Fruit fly (Drosophila melanogaster) whole organism, adult: Measurements from ENCODE around the gene Tsp26A.

Source experiments
- CG11617 ChIP-seq: fragments of 200-800 bp; sonication (Bioruptor generic); optimal IDR thresholded peaks from 2 replicates; lab custom pipeline; 2017; ENCODE audit warnings: mild to moderate bottlenecking, missing biosample characterization, missing genetic modification reagents, missing genetic modification characterization
- CG12768 ChIP-seq: fragments of 200-800 bp; sonication (Bioruptor generic); optimal IDR thresholded peaks from 2 replicates; lab custom pipeline; 2017; ENCODE audit warnings: missing biosample characterization, missing genetic modification characterization, mild to moderate bottlenecking, moderate library complexity, missing genetic modification reagents
- CG14711 ChIP-seq: fragments of 200-800 bp; sonication (Bioruptor generic); optimal IDR thresholded peaks from 2 replicates; lab custom pipeline; 2018; ENCODE audit warnings: missing biosample characterization, mild to moderate bottlenecking, missing genetic modification characterization, moderate library complexity
- CG1620 ChIP-seq: fragments of 200-800 bp; sonication (Bioruptor generic); optimal IDR thresholded peaks from 2 replicates; lab custom pipeline; 2016; ENCODE audit warnings: missing biosample characterization, missing genetic modification characterization
- CG5204 ChIP-seq: fragments of 200-800 bp; sonication (Bioruptor generic); optimal IDR thresholded peaks from 2 replicates; lab custom pipeline; 2016; ENCODE audit warnings: missing biosample characterization, missing genetic modification characterization
- CG7045 ChIP-seq: fragments of 200-800 bp; sonication (Bioruptor generic); optimal IDR thresholded peaks from 2 replicates; lab custom pipeline; 2017; ENCODE audit warnings: missing biosample characterization, mild to moderate bottlenecking, missing genetic modification characterization
- CG7101 ChIP-seq: fragments of 200-800 bp; sonication (Bioruptor generic); optimal IDR thresholded peaks from 2 replicates; lab custom pipeline; 2018; ENCODE audit warnings: missing biosample characterization, mild to moderate bottlenecking, missing genetic modification characterization, moderate library complexity
- Clk ChIP-seq: fragments of 200-800 bp; sonication (Bioruptor generic); optimal IDR thresholded peaks from 2 replicates; lab custom pipeline; 2017; ENCODE audit warnings: missing biosample characterization, missing genetic modification characterization
- Crg-1 ChIP-seq: fragments of 200-800 bp; sonication (Bioruptor generic); optimal IDR thresholded peaks from 2 replicates; lab custom pipeline; 2016; ENCODE audit warnings: missing biosample characterization, missing genetic modification characterization
- Hr96 ChIP-seq: fragments of 200-800 bp; sonication (Bioruptor generic); optimal IDR thresholded peaks from 2 replicates; lab custom pipeline; 2016; ENCODE audit warnings: missing biosample characterization, missing genetic modification characterization
- Mnt ChIP-seq: fragments of 200-800 bp; sonication (Bioruptor generic); optimal IDR thresholded peaks from 2 replicates; lab custom pipeline; 2016; ENCODE audit warnings: missing biosample characterization, mild to moderate bottlenecking, missing genetic modification characterization
- bab1 ChIP-seq: fragments of 200-800 bp; sonication (Bioruptor generic); optimal IDR thresholded peaks from 3 replicates; lab custom pipeline; 2019; ENCODE audit warnings: missing biosample characterization, mild to moderate bottlenecking, missing genetic modification characterization, moderate library complexity
- cic ChIP-seq: fragments of 200-800 bp; sonication (Bioruptor generic); optimal IDR thresholded peaks from 2 replicates; lab custom pipeline; 2017; ENCODE audit warnings: missing biosample characterization, mild to moderate bottlenecking, missing genetic modification characterization, moderate library complexity
- cnc ChIP-seq, 2 experiments: fragments of >200 bp; optimal IDR thresholded peaks; 2 replicates each; lab custom pipeline; 2017
- kay ChIP-seq: fragments of 200-800 bp; sonication (Bioruptor generic); peaks from one replicate; lab custom pipeline; 2016; ENCODE audit warnings: missing biosample characterization, missing genetic modification characterization, borderline replicate concordance
- ovo ChIP-seq: fragments of 200-800 bp; sonication (Bioruptor generic); optimal IDR thresholded peaks from 2 replicates; lab custom pipeline; 2016; ENCODE audit warnings: missing biosample characterization, missing genetic modification characterization
- pad ChIP-seq: fragments of 200-800 bp; sonication (Bioruptor generic); optimal IDR thresholded peaks from 3 replicates; lab custom pipeline; 2017; ENCODE audit warnings: missing biosample characterization, missing genetic modification characterization, mild to moderate bottlenecking, moderate library complexity, missing genetic modification reagents
- tj ChIP-seq: fragments of 200-800 bp; sonication (Bioruptor generic); optimal IDR thresholded peaks from 3 replicates; lab custom pipeline; 2017; ENCODE audit warnings: missing biosample characterization, mild to moderate bottlenecking, missing genetic modification characterization, moderate library complexity
- toe ChIP-seq: fragments of 200-800 bp; sonication (Bioruptor generic); optimal IDR thresholded peaks from 2 replicates; lab custom pipeline; 2016; ENCODE audit warnings: missing biosample characterization, missing genetic modification characterization

Tsp26A gene

dm6 chr2L:6006508-6007232 lies 6.6 kb downstream of the Tsp26A start, which contains the start of gene Gal:
TSS of gene Gal (minus strand) at chr2L:6006827.
- TF ChIP-seq CG5204 (GFP tag; lab: Kevin White, UChicago) (no peak), CG12768 (GFP tag; lab: Kevin White, UChicago) (peak; percentile 27)

- TF ChIP-seq Crg-1 (GFP tag; lab: Kevin White, UChicago) (no peak), tj (GFP tag; lab: Kevin White, UChicago) (peak; percentile 91), bab1 (GFP tag; lab: Kevin White, UChicago) (peak; percentile 57)
Measured at dm6 chr2L:6012303-6013070, 12.5 kb downstream of the Tsp26A start, which contains the start of gene CG9098. TSS of gene CG9098 (minus strand) at chr2L:6012338.

- TF ChIP-seq CG11617 (GFP tag; lab: Kevin White, UChicago) = no peak
Measured at dm6 chr2L:6013071-6013417, 13.0 kb downstream of the Tsp26A start.

- no peak for TF ChIP-seq Crg-1 (GFP tag; lab: Kevin White, UChicago)
- TF ChIP-seq cnc (optimal IDR thresholded peaks at IDR 0.05; lab: Kevin White, UChicago) = no peak
- TF ChIP-seq cic (GFP tag; lab: Kevin White, UChicago) = no peak
- no peak for TF ChIP-seq toe (GFP tag; lab: Kevin White, UChicago)
Measured at dm6 chr2L:6019352-6020131, 19.5 kb downstream of the Tsp26A start, which contains the start of gene H2.0. TSS of gene H2.0 (minus strand) at chr2L:6019402.

DNA sequence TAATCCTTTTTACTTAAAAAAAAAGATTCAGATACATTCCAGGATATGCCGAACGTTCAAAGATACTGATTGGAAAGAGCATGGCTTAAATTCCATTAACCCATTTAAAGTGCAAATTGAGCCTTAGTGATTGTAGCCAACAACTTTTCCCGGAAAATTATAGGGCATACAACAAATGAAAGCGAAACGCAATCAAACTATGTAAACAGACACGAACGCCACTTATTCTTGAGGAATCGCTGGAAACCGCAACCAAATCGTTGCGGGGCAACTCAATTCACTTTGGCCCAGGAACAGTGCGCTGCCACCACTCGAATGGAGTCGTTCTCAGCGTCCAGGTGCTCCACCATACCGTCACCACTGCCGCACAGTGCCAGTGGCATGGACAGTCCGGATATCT lies 20.5 kb downstream of the Tsp26A start, which contains the start of gene CG13996:
CG13996 (plus strand) TSS at position 301 of the 400 bp plus-strand sequence.
- no peak for TF ChIP-seq CG7101
- no peak for TF ChIP-seq CG12768 (GFP tag; lab: Kevin White, UChicago)
- TF ChIP-seq toe (GFP tag; lab: Kevin White, UChicago) = no peak
- TF ChIP-seq CG11617 (GFP tag; lab: Kevin White, UChicago) = no peak
- no peak for TF ChIP-seq Hr96 (GFP tag; lab: Kevin White, UChicago)
- TF ChIP-seq Clk (GFP tag; lab: Kevin White, UChicago) = no peak
- TF ChIP-seq ovo (GFP tag; lab: Kevin White, UChicago) = no peak
- TF ChIP-seq CG5204 (GFP tag; lab: Kevin White, UChicago) = no peak
- no peak for TF ChIP-seq CG14711 (tag; lab: Kevin White, UChicago)
- no peak for TF ChIP-seq pad (GFP tag; lab: Kevin White, UChicago)
- no peak for TF ChIP-seq CG7045 (GFP tag; lab: Kevin White, UChicago)

dm6 chr2L:6022793-6023192 lies 22.8 kb downstream of the Tsp26A start:
- TF ChIP-seq Mnt (GFP tag; lab: Kevin White, UChicago) = no peak
- no peak for TF ChIP-seq Hr96 (GFP tag; lab: Kevin White, UChicago)
- TF ChIP-seq ovo (GFP tag; lab: Kevin White, UChicago) = no peak
- TF ChIP-seq CG7101 = no peak
- TF ChIP-seq CG7045 (GFP tag; lab: Kevin White, UChicago) = no peak
- TF ChIP-seq bab1 (GFP tag; lab: Kevin White, UChicago) = no peak
- no peak for TF ChIP-seq Crg-1 (GFP tag; lab: Kevin White, UChicago)
- TF ChIP-seq pad (GFP tag; lab: Kevin White, UChicago) = no peak
- no peak for TF ChIP-seq CG11617 (GFP tag; lab: Kevin White, UChicago)
- TF ChIP-seq CG12768 (GFP tag; lab: Kevin White, UChicago) = no peak
- TF ChIP-seq kay (GFP tag; lab: Kevin White, UChicago) = no peak
- TF ChIP-seq CG14711 (tag; lab: Kevin White, UChicago) = no peak
- no peak for TF ChIP-seq CG5204 (GFP tag; lab: Kevin White, UChicago)

DNA sequence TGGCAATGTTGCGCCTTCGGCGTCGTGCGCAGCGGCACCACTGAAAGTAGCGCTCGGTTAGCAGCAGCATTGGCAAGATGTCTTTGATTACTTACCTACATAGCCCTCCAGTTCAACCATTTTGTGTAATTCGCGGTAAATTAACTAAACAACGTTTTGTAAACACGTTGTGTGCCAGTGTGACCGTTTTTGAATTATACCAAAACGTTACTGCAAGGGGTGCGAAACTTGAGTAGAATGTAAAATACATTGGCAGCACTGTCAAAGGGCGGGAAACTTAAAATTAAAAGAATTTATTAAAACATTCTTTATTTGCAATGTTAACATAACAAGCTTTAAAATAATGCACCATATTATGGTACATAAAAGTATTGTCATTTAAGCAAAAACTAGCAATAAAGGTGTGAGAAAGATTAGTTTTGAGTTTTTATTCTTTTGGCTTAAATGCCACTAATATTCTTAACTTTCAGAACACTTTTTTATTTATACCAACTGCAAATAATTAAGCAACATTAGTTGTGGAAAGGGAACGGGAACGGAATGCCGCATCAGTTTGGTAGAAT lies 24.4 kb downstream of the Tsp26A start, which contains the start of gene CG9107:
CG9107 (minus strand) TSS at position 195 of the 563 bp plus-strand sequence.
- no peak for TF ChIP-seq toe (GFP tag; lab: Kevin White, UChicago)
- TF ChIP-seq Mnt (GFP tag; lab: Kevin White, UChicago) = peak; percentile 54
- TF ChIP-seq cic (GFP tag; lab: Kevin White, UChicago) = no peak
- TF ChIP-seq CG1620 = no peak
- no peak for TF ChIP-seq CG12768 (GFP tag; lab: Kevin White, UChicago)
